Worm (Caenorhabditis elegans) whole organism, midembryonic: Measurements from ENCODE around the gene clec-218.

Experiments
- cog-1 ChIP-seq: sonication (generic microtip); optimal IDR thresholded peaks from 2 replicates; lab custom pipeline; 2016; ENCODE audit warnings: missing genetic modification characterization, missing compliant biosample characterization
- flt-1 ChIP-seq: fragments of 200-800 bp; sonication (Bioruptor generic); IDR thresholded peaks from 2 replicates; pipeline ENCODE4 v1.3.6; 2022; ENCODE audit warnings: missing genetic modification characterization, missing compliant biosample characterization
- klf-2 ChIP-seq: fragments of 200-800 bp; sonication (Bioruptor generic); conservative IDR thresholded peaks from 2 replicates; pipeline ENCODE4 v1.3.6; 2022; ENCODE audit warnings: missing genetic modification reagents, missing genetic modification characterization, missing compliant biosample characterization
- med-1 ChIP-seq: sonication (generic microtip); optimal IDR thresholded peaks from 2 replicates; lab custom pipeline; 2017; ENCODE audit warnings: missing genetic modification characterization, mild to moderate bottlenecking, missing compliant biosample characterization, antibody characterized with exemption, missing genetic modification reagents; ENCODE audit not compliant: insufficient read depth
- ref-1 ChIP-seq: fragments of 200-800 bp; sonication (Bioruptor generic); conservative IDR thresholded peaks from 2 replicates; pipeline ENCODE4 v1.3.6; 2022; ENCODE audit warnings: missing genetic modification reagents, missing genetic modification characterization, missing compliant biosample characterization
- ztf-23 ChIP-seq: fragments of 200-800 bp; sonication (Bioruptor generic); IDR thresholded peaks from 2 replicates; pipeline ENCODE4 v1.3.6; 2022; ENCODE audit warnings: missing genetic modification reagents, missing genetic modification characterization, missing compliant biosample characterization
- ztf-29 ChIP-seq: fragments of 200-800 bp; sonication (Bioruptor generic); IDR thresholded peaks from 2 replicates; pipeline ENCODE4 v1.3.6; 2022; ENCODE audit warnings: missing genetic modification reagents, missing genetic modification characterization, missing compliant biosample characterization

DNA sequence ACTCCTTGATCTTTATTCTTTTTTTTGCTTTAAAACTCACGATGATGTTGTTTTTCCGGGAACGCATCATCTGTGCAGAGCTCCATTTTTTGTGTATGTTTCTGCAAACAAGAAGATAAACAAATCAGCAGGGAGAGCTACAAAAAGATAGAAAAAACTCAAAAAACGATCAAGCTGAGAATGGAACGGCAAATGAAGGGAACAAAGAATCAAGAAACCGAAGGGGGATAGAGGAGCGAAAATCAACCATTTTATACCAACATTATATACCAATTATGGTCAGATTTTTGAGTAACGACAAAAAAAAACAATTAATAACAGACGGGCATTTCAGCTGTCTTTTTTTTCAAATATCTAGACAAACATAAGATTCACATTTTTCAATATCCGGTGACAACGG, 22.9 kb upstream of the clec-218 start, which contains the start of gene slc-17.5:
- TF ChIP-seq med-1 (GFP tag; lab: Kevin White, UChicago) (no peak), flt-1 (GFP tag; lab: Robert Waterston, UW) (no peak), ztf-29 (no peak), cog-1 (tag; lab: Kevin White, UChicago) (no peak), ref-1 (GFP tag; lab: Robert Waterston, UW) (no peak), klf-2 (GFP tag; lab: Robert Waterston, UW) (no peak), ztf-23 (no peak)
